Worm (Caenorhabditis elegans) whole organism, young adult: ENCODE results near the gene taf-2.

Source experiments
- F33H1.4 ChIP-seq: fragments of 200-800 bp; sonication (Bioruptor generic); IDR thresholded peaks from 2 replicates; pipeline ENCODE4 v1.3.6; 2022; ENCODE audit warnings: missing genetic modification reagents, missing genetic modification characterization, missing compliant biosample characterization
- T07F8.4 ChIP-seq: sonication (generic microtip); optimal IDR thresholded peaks from 2 replicates; lab custom pipeline; 2016; ENCODE audit warnings: mild to moderate bottlenecking, missing genetic modification characterization, moderate library complexity, missing compliant biosample characterization
- chd-7 ChIP-seq: sonication (generic microtip); optimal IDR thresholded peaks from 2 replicates; lab custom pipeline; 2016; ENCODE audit warnings: mild to moderate bottlenecking, missing genetic modification characterization, moderate library complexity, missing compliant biosample characterization
- egl-44 ChIP-seq: fragments of 200-800 bp; sonication (Bioruptor generic); IDR thresholded peaks from 2 replicates; pipeline ENCODE4 v1.3.6; 2022; ENCODE audit warnings: missing genetic modification reagents, missing genetic modification characterization, missing compliant biosample characterization
- fkh-3 ChIP-seq: sonication (generic microtip); optimal IDR thresholded peaks from 2 replicates; lab custom pipeline; 2016; ENCODE audit warnings: mild to moderate bottlenecking, missing genetic modification characterization, missing compliant biosample characterization
- madf-8 ChIP-seq: fragments of 200-800 bp; sonication (Bioruptor generic); conservative IDR thresholded peaks from 2 replicates; pipeline ENCODE4 v1.3.6; 2022; ENCODE audit warnings: missing genetic modification reagents, missing genetic modification characterization, missing compliant biosample characterization
- mcd-1 ChIP-seq: fragments of 200-800 bp; sonication (Bioruptor generic); IDR thresholded peaks from 2 replicates; pipeline ENCODE4 v1.3.6; 2022; ENCODE audit warnings: missing genetic modification reagents, missing genetic modification characterization, missing compliant biosample characterization
- nfya-2 ChIP-seq: fragments of 200-800 bp; sonication (Bioruptor generic); IDR thresholded peaks from 2 replicates; pipeline ENCODE4 v1.3.6; 2022; ENCODE audit warnings: missing genetic modification reagents, missing genetic modification characterization, missing compliant biosample characterization
- nfyb-1 ChIP-seq: fragments of 200-800 bp; sonication (Bioruptor generic); IDR thresholded peaks from 2 replicates; pipeline ENCODE4 v1.3.6; 2022; ENCODE audit warnings: missing genetic modification reagents, missing genetic modification characterization, missing compliant biosample characterization
- sdz-38 ChIP-seq: sonication (generic microtip); optimal IDR thresholded peaks from 2 replicates; lab custom pipeline; 2016; ENCODE audit warnings: missing genotype, missing genetic modification characterization, missing compliant biosample characterization
- somi-1 ChIP-seq: fragments of 200-800 bp; sonication (Bioruptor generic); optimal IDR thresholded peaks from 2 replicates; lab custom pipeline; 2018; ENCODE audit warnings: mild to moderate bottlenecking, missing genetic modification characterization, missing compliant biosample characterization
- unc-62 ChIP-seq: fragments of 150-350 bp; optimal IDR thresholded peaks from 2 replicates; lab custom pipeline; 2014; ENCODE audit warnings: missing biosample characterization, missing genetic modification reagents, missing genetic modification characterization
- ztf-26 ChIP-seq: sonication (generic microtip); optimal IDR thresholded peaks from 2 replicates; lab custom pipeline; 2017; ENCODE audit warnings: missing genetic modification characterization, missing compliant biosample characterization
- ztf-3 ChIP-seq: fragments of 200-800 bp; sonication (Bioruptor generic); optimal IDR thresholded peaks from 2 replicates; lab custom pipeline; 2018; ENCODE audit warnings: mild to moderate bottlenecking, missing genetic modification characterization, missing compliant biosample characterization

DNA sequence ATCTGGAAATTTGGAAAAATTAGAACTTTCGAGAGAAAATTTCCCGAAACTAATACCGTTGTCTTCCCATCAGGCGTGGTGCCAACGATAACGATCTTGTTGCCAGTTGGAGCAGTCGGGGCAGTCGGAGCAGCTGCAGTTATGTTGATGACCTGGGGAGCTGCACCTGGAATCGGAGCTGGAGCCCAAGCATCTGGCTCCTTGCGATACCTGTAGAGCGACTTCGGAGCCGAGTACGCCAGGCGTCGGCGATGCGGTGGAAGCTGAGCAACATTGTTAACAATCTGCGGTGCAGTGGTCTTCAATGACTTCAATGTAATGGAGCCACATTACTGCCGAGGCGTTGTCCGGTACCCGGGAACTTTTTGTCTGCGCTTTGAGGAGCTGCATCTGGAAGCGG lies 8.4 kb upstream of the taf-2 start:
- TF ChIP-seq nfyb-1 (no peak), T07F8.4 (no peak), chd-7 (tag; lab: Kevin White, UChicago) (no peak), somi-1 (GFP tag; lab: Kevin White, UChicago) (no peak), unc-62 (GFP tag; lab: Kevin White, UChicago) (no peak), egl-44 (GFP tag; lab: Robert Waterston, UW) (no peak), sdz-38 (tag; lab: Kevin White, UChicago) (no peak), madf-8 (GFP tag; lab: Robert Waterston, UW) (no peak), ztf-26 (tag; lab: Kevin White, UChicago) (no peak), ztf-3 (GFP tag; lab: Kevin White, UChicago) (no peak), fkh-3 (tag; lab: Kevin White, UChicago) (no peak), nfya-2 (GFP tag; lab: Robert Waterston, UW) (no peak), F33H1.4 (GFP tag; lab: Robert Waterston, UW) (no peak), mcd-1 (GFP tag; lab: Robert Waterston, UW) (no peak)
